Fruit fly (Drosophila melanogaster) whole organism, embryonic: ENCODE measurements around the gene Pdhb.

Experiments
- Abd-B ChIP-seq: fragments of 200-800 bp; sonication (Bioruptor generic); optimal IDR thresholded peaks from 2 replicates; lab custom pipeline; 2018; ENCODE audit warnings: missing biosample characterization, mild to moderate bottlenecking, missing genetic modification characterization, moderate library complexity
- CG11398 ChIP-seq: fragments of 200-800 bp; sonication (Bioruptor generic); optimal IDR thresholded peaks from 2 replicates; lab custom pipeline; 2016; ENCODE audit warnings: missing biosample characterization, missing genetic modification characterization
- CG12104 ChIP-seq: fragments of 200-800 bp; sonication (Bioruptor generic); optimal IDR thresholded peaks from 3 replicates; lab custom pipeline; 2016; ENCODE audit warnings: missing biosample characterization, missing genetic modification characterization
- CG12219 ChIP-seq: fragments of 200-800 bp; sonication (Bioruptor generic); optimal IDR thresholded peaks from 3 replicates; lab custom pipeline; 2018; ENCODE audit warnings: missing biosample characterization, mild to moderate bottlenecking, missing genetic modification characterization
- CG14014 ChIP-seq: fragments of 200-800 bp; sonication (Bioruptor generic); IDR thresholded peaks from 2 replicates; pipeline ENCODE4 v1.3.6; 2022; ENCODE audit warnings: missing biosample characterization, missing genetic modification characterization
- CG1529 ChIP-seq: fragments of 200-800 bp; sonication (Bioruptor generic); optimal IDR thresholded peaks from 3 replicates; lab custom pipeline; 2018; ENCODE audit warnings: missing biosample characterization, missing genetic modification characterization
- CG17385 ChIP-seq: fragments of 200-800 bp; sonication (Bioruptor generic); optimal IDR thresholded peaks from 3 replicates; lab custom pipeline; 2018; ENCODE audit warnings: missing biosample characterization, mild to moderate bottlenecking, missing genetic modification characterization
- CG1832 ChIP-seq: fragments of 200-800 bp; sonication (Bioruptor generic); optimal IDR thresholded peaks from 2 replicates; lab custom pipeline; 2017; ENCODE audit warnings: missing biosample characterization, mild to moderate bottlenecking, missing genetic modification characterization, inconsistent platforms
- CG18619 ChIP-seq: fragments of 200-800 bp; sonication (Bioruptor generic); optimal IDR thresholded peaks from 3 replicates; lab custom pipeline; 2017; ENCODE audit warnings: missing biosample characterization, mild to moderate bottlenecking, missing genetic modification characterization
- CG3163 ChIP-seq: fragments of 200-800 bp; sonication (Bioruptor generic); optimal IDR thresholded peaks from 3 replicates; lab custom pipeline; 2016; ENCODE audit warnings: missing biosample characterization, missing genetic modification characterization
- CG3281 ChIP-seq: fragments of 200-800 bp; sonication (Bioruptor generic); optimal IDR thresholded peaks from 3 replicates; lab custom pipeline; 2017; ENCODE audit warnings: missing biosample characterization, mild to moderate bottlenecking, missing genetic modification characterization
- CG3407 ChIP-seq: fragments of 200-800 bp; sonication (Bioruptor generic); optimal IDR thresholded peaks from 2 replicates; lab custom pipeline; 2018; ENCODE audit warnings: missing biosample characterization, mild to moderate bottlenecking, missing genetic modification characterization
- CG6654 ChIP-seq: fragments of 200-800 bp; sonication (Bioruptor generic); optimal IDR thresholded peaks from 2 replicates; lab custom pipeline; 2017; ENCODE audit warnings: missing biosample characterization, mild to moderate bottlenecking, missing genetic modification characterization
- CG6689 ChIP-seq: fragments of 200-800 bp; sonication (Bioruptor generic); IDR thresholded peaks from 2 replicates; pipeline ENCODE4 v1.3.6; 2022; ENCODE audit warnings: missing biosample characterization, missing genetic modification characterization
- CG9437 ChIP-seq: fragments of 200-800 bp; sonication (Bioruptor generic); optimal IDR thresholded peaks from 2 replicates; lab custom pipeline; 2018; ENCODE audit warnings: missing biosample characterization, mild to moderate bottlenecking, missing genetic modification characterization
- Camta ChIP-seq: fragments of 200-800 bp; sonication (Bioruptor generic); optimal IDR thresholded peaks from 2 replicates; lab custom pipeline; 2016; ENCODE audit warnings: missing biosample characterization, missing genetic modification characterization
- D ChIP-seq, 2 experiments: fragments of 200-800 bp in 1 of 2; fragments of >200 bp in 1 of 2; sonication (Bioruptor generic) in 1 of 2; optimal IDR thresholded peaks; 2 replicates in 1 of 2; 3 replicates in 1 of 2; lab custom pipeline; 2017; ENCODE audit warnings: mild to moderate bottlenecking in 1 of 2, missing biosample characterization in 1 of 2, missing genetic modification characterization in 1 of 2, missing genetic modification reagents in 1 of 2
- Deaf1 ChIP-seq: fragments of 200-800 bp; optimal IDR thresholded peaks from 3 replicates; lab custom pipeline; 2019; ENCODE audit warnings: missing biosample characterization, mild to moderate bottlenecking, missing genetic modification characterization, moderate library complexity
- Dfd ChIP-seq, 2 experiments: fragments of >200 bp; optimal IDR thresholded peaks; 2 replicates each; lab custom pipeline; 2017; ENCODE audit warnings: missing biosample characterization in 2 of 2, missing genetic modification characterization in 2 of 2
- Doc2 ChIP-seq: fragments of 200-800 bp; sonication (Bioruptor generic); IDR thresholded peaks from 2 replicates; pipeline ENCODE4 v1.3.6; 2022; ENCODE audit warnings: missing biosample characterization, missing genetic modification characterization
- Ets65A ChIP-seq: fragments of 200-800 bp; sonication (Bioruptor generic); peaks from one replicate; lab custom pipeline; 2016; ENCODE audit warnings: missing biosample characterization, missing genetic modification characterization
- HmgD ChIP-seq: fragments of 200-800 bp; sonication (Bioruptor generic); optimal IDR thresholded peaks from 3 replicates; lab custom pipeline; 2016; ENCODE audit warnings: missing biosample characterization, missing genetic modification characterization
- Hr78 ChIP-seq, 2 experiments: fragments of 200-800 bp in 1 of 2; fragments of >200 bp in 1 of 2; sonication (Bioruptor generic) in 1 of 2; optimal IDR thresholded peaks; 2 replicates each; lab custom pipeline; 2017 to 2019; ENCODE audit warnings: missing biosample characterization in 2 of 2, missing genetic modification characterization in 2 of 2, mild to moderate bottlenecking in 1 of 2, moderate library complexity in 1 of 2
- Jarid2 ChIP-seq: fragments of 200-800 bp; sonication (Bioruptor generic); optimal IDR thresholded peaks from 3 replicates; lab custom pipeline; 2017; ENCODE audit warnings: mild to moderate bottlenecking, missing biosample characterization, missing genetic modification reagents, missing genetic modification characterization
- Med ChIP-seq: fragments of 200-800 bp; sonication (Bioruptor generic); peaks from one replicate; lab custom pipeline; 2016; ENCODE audit warnings: missing biosample characterization, missing genetic modification characterization, mild to moderate bottlenecking, inconsistent platforms, moderate library complexity
- NFAT ChIP-seq: fragments of 200-800 bp; sonication (Bioruptor generic); IDR thresholded peaks from 2 replicates; pipeline ENCODE4 v1.3.6; 2022; ENCODE audit warnings: missing biosample characterization, missing genetic modification characterization
- NK7.1 ChIP-seq: fragments of 200-800 bp; sonication (Bioruptor generic); optimal IDR thresholded peaks from 3 replicates; lab custom pipeline; 2016; ENCODE audit warnings: missing biosample characterization, missing genetic modification characterization
- NfI ChIP-seq: fragments of 200-800 bp; sonication (Bioruptor generic); optimal IDR thresholded peaks from 3 replicates; lab custom pipeline; 2018; ENCODE audit warnings: missing biosample characterization, mild to moderate bottlenecking, missing genetic modification characterization, moderate library complexity
- Pdp1 ChIP-seq, 2 experiments: fragments of 200-800 bp; sonication (Bioruptor generic); optimal IDR thresholded peaks; 3 replicates each; lab custom pipeline; 2016; ENCODE audit warnings: missing biosample characterization in 2 of 2, missing genetic modification characterization in 2 of 2, mild to moderate bottlenecking in 1 of 2, moderate library complexity in 1 of 2
- Trl ChIP-seq, 3 experiments: fragments of >200 bp in 2 of 3; fragments of 200-800 bp in 1 of 3; sonication (Bioruptor generic) in 1 of 3; optimal IDR thresholded peaks; 2 replicates in 1 of 3; 3 replicates in 2 of 3; lab custom pipeline; 2016 to 2017; ENCODE audit warnings: missing biosample characterization in 1 of 3, missing genetic modification characterization in 1 of 3
- cg ChIP-seq: fragments of 200-800 bp; sonication (Bioruptor generic); optimal IDR thresholded peaks from 3 replicates; lab custom pipeline; 2019; ENCODE audit warnings: missing biosample characterization, mild to moderate bottlenecking, missing genetic modification characterization, moderate library complexity
- ci ChIP-seq: fragments of 200-800 bp; sonication (Bioruptor generic); IDR thresholded peaks from 3 replicates; pipeline ENCODE4 v1.3.6; 2022; ENCODE audit warnings: missing biosample characterization, missing genetic modification characterization
- crc ChIP-seq: fragments of 200-800 bp; sonication (Bioruptor generic); optimal IDR thresholded peaks from 2 replicates; lab custom pipeline; 2016; ENCODE audit warnings: missing biosample characterization, missing genetic modification characterization
- croc ChIP-seq: fragments of 200-800 bp; sonication (Bioruptor generic); conservative IDR thresholded peaks from 3 replicates; pipeline ENCODE4 v1.3.6; 2022; ENCODE audit warnings: missing biosample characterization, missing genetic modification characterization
- dysf ChIP-seq: fragments of 200-800 bp; sonication (Bioruptor generic); IDR thresholded peaks from 3 replicates; pipeline ENCODE4 v1.3.6; 2022; ENCODE audit warnings: missing biosample characterization, missing genetic modification characterization
- gem ChIP-seq: fragments of 200-800 bp; sonication (Bioruptor generic); optimal IDR thresholded peaks from 2 replicates; lab custom pipeline; 2019; ENCODE audit warnings: missing biosample characterization, mild to moderate bottlenecking, missing genetic modification characterization, moderate library complexity
- gfzf ChIP-seq: fragments of 200-800 bp; sonication (Bioruptor generic); optimal IDR thresholded peaks from 2 replicates; lab custom pipeline; 2016; ENCODE audit warnings: missing biosample characterization, mild to moderate bottlenecking, missing genetic modification characterization, moderate library complexity
- gsb-n ChIP-seq: fragments of 200-800 bp; sonication (Bioruptor generic); optimal IDR thresholded peaks from 3 replicates; lab custom pipeline; 2018; ENCODE audit warnings: missing biosample characterization, mild to moderate bottlenecking, missing genetic modification characterization
- ham ChIP-seq: fragments of 200-800 bp; sonication (Bioruptor generic); IDR thresholded peaks from 2 replicates; pipeline ENCODE4 v1.3.6; 2022; ENCODE audit warnings: missing biosample characterization, missing genetic modification characterization
- her ChIP-seq: fragments of 200-800 bp; sonication (Bioruptor generic); optimal IDR thresholded peaks from 2 replicates; lab custom pipeline; 2016; ENCODE audit warnings: missing biosample characterization, missing genetic modification characterization
- luna ChIP-seq: fragments of 200-800 bp; sonication (Bioruptor generic); optimal IDR thresholded peaks from 2 replicates; lab custom pipeline; 2016; ENCODE audit warnings: missing biosample characterization, missing genetic modification characterization
- mld ChIP-seq: fragments of 200-800 bp; sonication (Bioruptor generic); IDR thresholded peaks from 3 replicates; pipeline ENCODE4 v1.3.6; 2022; ENCODE audit warnings: missing biosample characterization, missing genetic modification characterization; ENCODE audit not compliant: partially characterized antibody
- pnt ChIP-seq: fragments of 200-800 bp; sonication (Bioruptor generic); optimal IDR thresholded peaks from 3 replicates; lab custom pipeline; 2016; ENCODE audit warnings: missing biosample characterization, missing genetic modification characterization
- ranshi ChIP-seq: fragments of 200-800 bp; sonication (Bioruptor generic); IDR thresholded peaks from 2 replicates; pipeline ENCODE4 v1.3.6; 2022; ENCODE audit warnings: missing biosample characterization, missing genetic modification characterization
- repo ChIP-seq: fragments of 200-800 bp; sonication (Bioruptor generic); optimal IDR thresholded peaks from 2 replicates; lab custom pipeline; 2016; ENCODE audit warnings: missing biosample characterization, missing genetic modification characterization
- schlank ChIP-seq: fragments of 200-800 bp; sonication (Bioruptor generic); optimal IDR thresholded peaks from 2 replicates; lab custom pipeline; 2018; ENCODE audit warnings: missing biosample characterization, mild to moderate bottlenecking, missing genetic modification characterization
- so ChIP-seq: fragments of 200-800 bp; sonication (Bioruptor generic); IDR thresholded peaks from 3 replicates; pipeline ENCODE4 v1.3.6; 2022; ENCODE audit warnings: missing biosample characterization, missing genetic modification characterization
- tap ChIP-seq: fragments of 200-800 bp; optimal IDR thresholded peaks from 3 replicates; lab custom pipeline; 2019; ENCODE audit warnings: missing biosample characterization, mild to moderate bottlenecking, missing genetic modification characterization, moderate library complexity
- tgo ChIP-seq: fragments of 200-800 bp; sonication (Bioruptor generic); IDR thresholded peaks from 3 replicates; pipeline ENCODE4 v1.3.6; 2022; ENCODE audit warnings: missing biosample characterization, missing genetic modification characterization
- tna ChIP-seq: fragments of 200-800 bp; sonication (Bioruptor generic); IDR thresholded peaks from 2 replicates; pipeline ENCODE4 v1.3.6; 2022; ENCODE audit warnings: missing biosample characterization, missing genetic modification characterization; ENCODE audit not compliant: partially characterized antibody
- zfh1 ChIP-seq: fragments of 200-800 bp; sonication (Bioruptor generic); IDR thresholded peaks from 3 replicates; pipeline ENCODE4 v1.3.6; 2022; ENCODE audit warnings: missing biosample characterization, missing genetic modification characterization

Pdhb gene

dm6 chr3R:29063207-29063920 is 49.5 kb upstream of the Pdhb start (continued):
- TF ChIP-seq repo (no peak), Dfd (GFP tag; optimal IDR thresholded peaks at IDR 0.05; lab: Kevin White, UChicago) (no peak), CG6654 (GFP tag; lab: Kevin White, UChicago) (peak; percentile 23), HmgD (peak; percentile 54), mld (no peak), gsb-n (peak; percentile 57), zfh1 (GFP tag; lab: Robert Waterston, UW) (no peak), Pdp1 (GFP tag; optimal IDR thresholded peaks at IDR 0.05; lab: Kevin White, UChicago) (peak; percentile 6 to 55), pnt (no peak), NfI (GFP tag; lab: Kevin White, UChicago) (peak; percentile 78), CG14014 (GFP tag; lab: Robert Waterston, UW) (no peak), NK7.1 (peak; percentile 22), Doc2 (no peak), CG3407 (GFP tag; lab: Kevin White, UChicago) (peak; percentile 48), CG3281 (peak; percentile 77), Abd-B (peak; percentile 73), CG11398 (peak; percentile 49), CG3163 (GFP tag; lab: Kevin White, UChicago) (peak; percentile 24), Deaf1 (tag; lab: Kevin White, UChicago) (peak; percentile 33), CG1529 (GFP tag; lab: Kevin White, UChicago) (peak; percentile 45), tna (GFP tag; lab: Robert Waterston, UW) (no peak), croc (GFP tag; lab: Robert Waterston, UW) (peak; percentile 44; the same call in 2 of the 3 replicates), Hr78 (GFP tag; optimal IDR thresholded peaks at IDR 0.05; lab: Kevin White, UChicago) (no peak), CG12104 (GFP tag; lab: Kevin White, UChicago) (peak; percentile 63), her (GFP tag; lab: Kevin White, UChicago) (peak; percentile 59), so (GFP tag; lab: Robert Waterston, UW) (no peak), Ets65A (GFP tag; lab: Kevin White, UChicago) (peak; percentile 97), Camta (GFP tag; lab: Kevin White, UChicago) (no peak), gem (peak; percentile 89), CG18619 (peak; percentile 77), dysf (GFP tag; lab: Robert Waterston, UW) (no peak), CG12219 (GFP tag; lab: Kevin White, UChicago) (peak; percentile 34), crc (GFP tag; lab: Kevin White, UChicago) (no peak), ranshi (no peak), schlank (tag; lab: Kevin White, UChicago) (no peak)

DNA sequence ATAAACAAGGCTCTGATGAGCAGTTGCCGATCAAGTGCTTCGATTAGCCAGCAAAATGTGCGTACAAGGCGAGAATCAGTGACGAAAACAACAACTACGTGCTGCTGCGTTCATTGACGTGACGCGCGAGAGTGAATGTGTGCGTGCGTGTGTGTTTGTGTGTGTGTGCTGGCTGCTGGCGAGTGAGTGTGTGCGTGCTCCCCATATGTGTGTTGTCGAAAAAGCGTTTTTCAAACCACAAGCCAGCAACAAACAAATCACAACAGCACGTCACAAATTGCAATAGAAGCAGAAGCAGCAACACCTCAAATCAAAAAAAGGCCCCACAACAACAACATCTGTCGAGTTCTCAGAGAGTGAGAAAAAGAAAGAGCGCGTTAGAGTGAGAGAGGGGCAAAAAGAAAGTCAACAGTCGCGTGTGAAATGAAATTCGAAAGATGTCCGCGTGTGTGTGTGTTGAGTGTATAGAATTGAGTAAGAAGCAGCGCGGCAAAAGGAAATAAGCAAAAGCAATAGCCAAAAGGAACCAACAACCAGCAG is 48.9 kb upstream of the Pdhb start:
- TF ChIP-seq luna (GFP tag; lab: Kevin White, UChicago) (no peak), CG9437 (no peak), CG17385 (GFP tag; lab: Kevin White, UChicago) (peak; percentile 19), Trl (optimal IDR thresholded peaks at IDR 0.05; lab: Kevin White, UChicago) (peak in 1 of 2 experiments; percentile 62), Trl (GFP tag; optimal IDR thresholded peaks at IDR 0.05; lab: Kevin White, UChicago) (no peak), Jarid2 (GFP tag; lab: Kevin White, UChicago) (peak; percentile 75), CG6689 (GFP tag; lab: Robert Waterston, UW) (no peak), tap (tag; lab: Kevin White, UChicago) (no peak), ham (GFP tag; lab: Robert Waterston, UW) (no peak), tgo (GFP tag; lab: Robert Waterston, UW) (no peak), ci (GFP tag; lab: Robert Waterston, UW) (no peak), Med (peak; percentile 33), cg (GFP tag; lab: Kevin White, UChicago) (peak; percentile 97), CG1832 (peak; percentile 17), D (optimal IDR thresholded peaks at IDR 0.05; lab: Kevin White, UChicago) (peak; percentile 97), D (GFP tag; optimal IDR thresholded peaks at IDR 0.05; lab: Kevin White, UChicago) (no peak), NFAT (GFP tag; lab: Robert Waterston, UW) (no peak), gfzf (GFP tag; lab: Kevin White, UChicago) (no peak)
